Fruit fly (Drosophila melanogaster): ENCODE data around the gene CG46525.

Gene CG46525

DNA sequence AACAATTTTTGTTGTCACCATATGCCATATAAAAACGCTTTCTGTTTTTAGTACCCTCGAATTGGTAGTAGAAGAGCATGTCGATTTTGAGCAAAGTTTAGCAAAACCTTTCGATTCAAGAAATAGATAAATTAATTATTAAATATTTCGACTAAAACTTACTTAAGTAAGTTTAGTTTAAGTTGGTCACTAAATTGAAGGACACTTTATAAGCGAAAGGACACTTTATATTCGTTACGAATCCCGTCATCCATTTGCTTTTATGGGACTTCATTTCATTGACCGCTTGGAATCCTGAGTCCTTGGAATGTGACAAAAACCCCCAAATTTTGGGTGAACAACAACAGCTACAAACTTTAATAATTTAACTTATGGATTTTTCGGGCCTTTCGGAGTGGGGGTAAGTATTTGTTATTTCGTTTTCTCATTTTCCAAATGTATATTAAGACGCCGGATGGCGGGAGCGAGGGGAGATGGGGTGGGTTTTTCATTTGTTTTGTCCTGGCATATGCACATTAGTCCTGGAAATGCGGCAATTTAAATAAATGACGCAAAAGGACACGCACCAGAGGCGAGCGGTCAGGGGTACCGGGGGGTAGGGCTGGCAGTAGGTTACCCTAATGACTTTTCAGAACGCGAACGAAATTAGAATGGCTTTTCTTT lies 16.0 kb upstream of the CG46525 start (continued):
- no peak for TF ChIP-seq nau (GFP tag; optimal IDR thresholded peaks at IDR 0.05)
- TF ChIP-seq CG15601 (tag; optimal IDR thresholded peaks at IDR 0.05) = peak; percentile 4
- peak; percentile 0 for TF ChIP-seq CG18619 (GFP tag; optimal IDR thresholded peaks at IDR 0.05)
- TF ChIP-seq CG12071 (GFP tag; optimal IDR thresholded peaks at IDR 0.05) = no peak
- peak; percentile 42 for TF ChIP-seq dmrt11E (tag; optimal IDR thresholded peaks at IDR 0.05)
- peak; percentile 41 for TF ChIP-seq Oli (tag; optimal IDR thresholded peaks at IDR 0.05)
- no peak for TF ChIP-seq CG10654 (GFP tag; optimal IDR thresholded peaks at IDR 0.05)
- peak; percentile 16 for TF ChIP-seq trem (tag; optimal IDR thresholded peaks at IDR 0.05)
- TF ChIP-seq nmo (GFP tag; optimal IDR thresholded peaks at IDR 0.05) = peak; percentile 20
- TF ChIP-seq ci (GFP tag; IDR thresholded peaks at IDR 0.05) = 0 out of 3 replicates have a peak, but pooled peaks have one; percentile 50
- TF ChIP-seq CG17829 (tag; optimal IDR thresholded peaks at IDR 0.05) = peak; percentile 38
- TF ChIP-seq ase (GFP tag; IDR thresholded peaks at IDR 0.05) = 0 out of 3 replicates have a peak, but pooled peaks have one; percentile 31
- TF ChIP-seq Dfd (GFP tag; optimal IDR thresholded peaks at IDR 0.05) = no peak
- peak; percentile 10 for TF ChIP-seq tap (tag; optimal IDR thresholded peaks at IDR 0.05)
- TF ChIP-seq fd96Cb (tag; optimal IDR thresholded peaks at IDR 0.05) = peak; percentile 18
- no peak for TF ChIP-seq CG7928 (GFP tag; optimal IDR thresholded peaks at IDR 0.05)
- TF ChIP-seq lola (GFP tag; optimal IDR thresholded peaks at IDR 0.05) = peak in 1 of 3 experiments; percentile 40
- 0 out of 3 replicates have a peak, but pooled peaks have one; percentile 34 for TF ChIP-seq H15 (GFP tag; IDR thresholded peaks at IDR 0.05)
- no peak for TF ChIP-seq YL-1 (GFP tag; optimal IDR thresholded peaks at IDR 0.05)
- no peak for TF ChIP-seq CG31365 (tag; optimal IDR thresholded peaks at IDR 0.05)
- no peak for TF ChIP-seq CG17802 (tag; optimal IDR thresholded peaks at IDR 0.05)
- peak; percentile 20 for TF ChIP-seq BtbVII (GFP tag; optimal IDR thresholded peaks at IDR 0.05)
- no peak for TF ChIP-seq usp (GFP tag; optimal IDR thresholded peaks at IDR 0.05)
- no peak for TF ChIP-seq amos (GFP tag; IDR thresholded peaks at IDR 0.05; ENCODE audit: partially characterized antibody)
- TF ChIP-seq gsb-n (tag; optimal IDR thresholded peaks at IDR 0.05) = no peak
- no peak for TF ChIP-seq CG9609 (GFP tag; optimal IDR thresholded peaks at IDR 0.05)
- peak; percentile 12 for TF ChIP-seq tio (GFP tag; optimal IDR thresholded peaks at IDR 0.05)
- peak; percentile 58 for TF ChIP-seq Med (GFP tag)
- TF ChIP-seq prd (optimal IDR thresholded peaks at IDR 0.05) = no peak
- peak; percentile 57; the same call in 2 of the 3 replicates for TF ChIP-seq prd (GFP tag; IDR thresholded peaks at IDR 0.05)
- TF ChIP-seq CG10462 (GFP tag; optimal IDR thresholded peaks at IDR 0.05) = no peak
- peak; percentile 47 for TF ChIP-seq CG2678 (tag; optimal IDR thresholded peaks at IDR 0.05)
- TF ChIP-seq CG31388 (GFP tag; optimal IDR thresholded peaks at IDR 0.05) = no peak
- TF ChIP-seq Xbp1 (GFP tag; optimal IDR thresholded peaks at IDR 0.05) = peak; percentile 46
- TF ChIP-seq pum (GFP tag; optimal IDR thresholded peaks at IDR 0.05) = no peak
- peak; percentile 45; the same call in 1 of the 2 replicates for TF ChIP-seq CG14441 (GFP tag; IDR thresholded peaks at IDR 0.05)
- TF ChIP-seq CG6854 (GFP tag; optimal IDR thresholded peaks at IDR 0.05) = no peak
- peak; percentile 81 for TF ChIP-seq Ets65A (GFP tag)
- no peak for TF ChIP-seq Trl (optimal IDR thresholded peaks at IDR 0.05)
- no peak for TF ChIP-seq Trl (GFP tag; optimal IDR thresholded peaks at IDR 0.05)
- TF ChIP-seq CoRest (tag; optimal IDR thresholded peaks at IDR 0.05) = peak; percentile 13
- no peak for TF ChIP-seq Lpt (GFP tag; optimal IDR thresholded peaks at IDR 0.05)
- peak; percentile 52 for TF ChIP-seq CG7839 (tag; optimal IDR thresholded peaks at IDR 0.05)
- TF ChIP-seq gem (tag; optimal IDR thresholded peaks at IDR 0.05) = peak; percentile 63
- no peak for TF ChIP-seq CG1602 (GFP tag; optimal IDR thresholded peaks at IDR 0.05)
- peak; percentile 59 for TF ChIP-seq CG11504 (tag; optimal IDR thresholded peaks at IDR 0.05)
- TF ChIP-seq jing (GFP tag; optimal IDR thresholded peaks at IDR 0.05) = no peak
- peak; percentile 44 for TF ChIP-seq Blimp-1 (GFP tag; optimal IDR thresholded peaks at IDR 0.05)
- no peak; the same call in 1 of the 2 replicates for TF ChIP-seq ranshi (GFP tag; IDR thresholded peaks at IDR 0.05)
- no peak for TF ChIP-seq CG18764 (GFP tag; optimal IDR thresholded peaks at IDR 0.05)
